Worm (Caenorhabditis elegans): ENCODE data around the gene Y32B12C.1.

Y32B12C.1 gene

ce11 chrV:16580424-16580823, 26.0 kb upstream of the Y32B12C.1 start, which contains the start of gene nhr-271:
nhr-271 (minus strand) TSS chrV:16580524.
- TF ChIP-seq elt-2 (tag; optimal IDR thresholded peaks at IDR 0.05) (no peak), fkh-10 (GFP tag; optimal IDR thresholded peaks at IDR 0.05) (no peak), unc-39 (tag; optimal IDR thresholded peaks at IDR 0.05) (no peak), lin-15B (tag; optimal IDR thresholded peaks at IDR 0.05) (no peak), nhr-43 (tag; optimal IDR thresholded peaks at IDR 0.05; ENCODE audit: poor library complexity, severe bottlenecking) (no peak), nhr-12 (tag; optimal IDR thresholded peaks at IDR 0.05) (no peak), nhr-237 (tag; optimal IDR thresholded peaks at IDR 0.05) (no peak), ceh-16 (tag; optimal IDR thresholded peaks at IDR 0.05) (no peak), mdl-1 (tag; optimal IDR thresholded peaks at IDR 0.05) (no peak), ceh-82 (tag; optimal IDR thresholded peaks at IDR 0.05) (no peak), nfya-1 (tag; optimal IDR thresholded peaks at IDR 0.05; ENCODE audit: insufficient read depth) (no peak), egl-5 (tag; optimal IDR thresholded peaks at IDR 0.05) (no peak), nhr-11 (tag; optimal IDR thresholded peaks at IDR 0.05) (no peak)

- TF ChIP-seq ceh-28 (tag; optimal IDR thresholded peaks at IDR 0.05) = no peak
- TF ChIP-seq jun-1 (tag; optimal IDR thresholded peaks at IDR 0.05) = no peak
- no peak for TF ChIP-seq lsy-12 (tag; optimal IDR thresholded peaks at IDR 0.05)
- no peak for TF ChIP-seq nhr-12 (tag; optimal IDR thresholded peaks at IDR 0.05)
- no peak for TF ChIP-seq elt-2 (tag; optimal IDR thresholded peaks at IDR 0.05)
- no peak for TF ChIP-seq lin-15B (tag; optimal IDR thresholded peaks at IDR 0.05)
- no peak for TF ChIP-seq hmg-11 (tag; optimal IDR thresholded peaks at IDR 0.05)
- TF ChIP-seq unc-62 (GFP tag; optimal IDR thresholded peaks at IDR 0.05) = no peak
- TF ChIP-seq fos-1 (tag; optimal IDR thresholded peaks at IDR 0.05) = no peak
- TF ChIP-seq tbx-2 (tag; optimal IDR thresholded peaks at IDR 0.05) = no peak
- TF ChIP-seq mdl-1 (tag; optimal IDR thresholded peaks at IDR 0.05) = no peak
- TF ChIP-seq fkh-10 (GFP tag; optimal IDR thresholded peaks at IDR 0.05) = no peak
- TF ChIP-seq lin-39 (tag; optimal IDR thresholded peaks at IDR 0.05) = no peak
- TF ChIP-seq daf-12 (tag; optimal IDR thresholded peaks at IDR 0.05) = no peak
- no peak for TF ChIP-seq pha-4 (tag; optimal IDR thresholded peaks at IDR 0.05)
- no peak for TF ChIP-seq sea-2 (GFP tag; optimal IDR thresholded peaks at IDR 0.05)
- no peak for TF ChIP-seq elt-3 (tag; optimal IDR thresholded peaks at IDR 0.05)
- TF ChIP-seq egl-5 (tag; optimal IDR thresholded peaks at IDR 0.05) = no peak
- no peak for TF ChIP-seq eor-1 (tag; optimal IDR thresholded peaks at IDR 0.05)
Observed at ce11 chrV:16581061-16581460, 25.4 kb upstream of the Y32B12C.1 start.

- TF ChIP-seq nhr-237 (tag; optimal IDR thresholded peaks at IDR 0.05) (no peak), tbx-2 (tag; optimal IDR thresholded peaks at IDR 0.05) (no peak), ama-1 (optimal IDR thresholded peaks at IDR 0.05) (no peak), lin-15B (tag; optimal IDR thresholded peaks at IDR 0.05) (no peak), zag-1 (tag; optimal IDR thresholded peaks at IDR 0.05) (no peak), egl-5 (tag; optimal IDR thresholded peaks at IDR 0.05) (no peak), nhr-25 (tag; optimal IDR thresholded peaks at IDR 0.05) (no peak), mml-1 (tag; optimal IDR thresholded peaks at IDR 0.05) (no peak), ceh-9 (tag; optimal IDR thresholded peaks at IDR 0.05) (no peak)
Observed at ce11 chrV:16582973-16583372, 23.4 kb upstream of the Y32B12C.1 start, which contains the start of gene str-150. str-150 (plus strand) TSS chrV:16583273.

- TF ChIP-seq ceh-16 (tag; optimal IDR thresholded peaks at IDR 0.05) = no peak
- no peak for TF ChIP-seq nhr-25 (tag; optimal IDR thresholded peaks at IDR 0.05)
- TF ChIP-seq nhr-237 (tag; optimal IDR thresholded peaks at IDR 0.05) = no peak
- no peak for TF ChIP-seq unc-39 (tag; optimal IDR thresholded peaks at IDR 0.05)
- no peak for TF ChIP-seq R02D3.7 (tag; optimal IDR thresholded peaks at IDR 0.05)
- TF ChIP-seq snpc-4 (tag; optimal IDR thresholded peaks at IDR 0.05) = no peak
- TF ChIP-seq nhr-77 (tag; optimal IDR thresholded peaks at IDR 0.05) = no peak
- no peak for TF ChIP-seq nhr-76 (tag; optimal IDR thresholded peaks at IDR 0.05)
- no peak for TF ChIP-seq nhr-12 (tag; optimal IDR thresholded peaks at IDR 0.05)
- no peak for TF ChIP-seq eor-1 (tag; optimal IDR thresholded peaks at IDR 0.05)
- no peak for TF ChIP-seq pqm-1 (tag; optimal IDR thresholded peaks at IDR 0.05)
- no peak for TF ChIP-seq tbx-2 (tag; optimal IDR thresholded peaks at IDR 0.05)
- no peak for TF ChIP-seq fkh-10 (GFP tag; optimal IDR thresholded peaks at IDR 0.05)
- TF ChIP-seq fkh-2 (tag; optimal IDR thresholded peaks at IDR 0.05) = no peak
- no peak for TF ChIP-seq elt-3 (tag; optimal IDR thresholded peaks at IDR 0.05)
- no peak for TF ChIP-seq nhr-28 (tag; optimal IDR thresholded peaks at IDR 0.05)
- no peak for TF ChIP-seq ceh-82 (tag; optimal IDR thresholded peaks at IDR 0.05)
- TF ChIP-seq sea-2 (GFP tag; optimal IDR thresholded peaks at IDR 0.05) = no peak
Observed at ce11 chrV:16588428-16588827, 18.0 kb upstream of the Y32B12C.1 start, which contains the start of gene srw-73. srw-73 (minus strand) TSS chrV:16588528.

All from whole organism, L3 larva.